Worm (Caenorhabditis elegans): ENCODE data around the gene srx-65.

The srx-65 gene

DNA sequence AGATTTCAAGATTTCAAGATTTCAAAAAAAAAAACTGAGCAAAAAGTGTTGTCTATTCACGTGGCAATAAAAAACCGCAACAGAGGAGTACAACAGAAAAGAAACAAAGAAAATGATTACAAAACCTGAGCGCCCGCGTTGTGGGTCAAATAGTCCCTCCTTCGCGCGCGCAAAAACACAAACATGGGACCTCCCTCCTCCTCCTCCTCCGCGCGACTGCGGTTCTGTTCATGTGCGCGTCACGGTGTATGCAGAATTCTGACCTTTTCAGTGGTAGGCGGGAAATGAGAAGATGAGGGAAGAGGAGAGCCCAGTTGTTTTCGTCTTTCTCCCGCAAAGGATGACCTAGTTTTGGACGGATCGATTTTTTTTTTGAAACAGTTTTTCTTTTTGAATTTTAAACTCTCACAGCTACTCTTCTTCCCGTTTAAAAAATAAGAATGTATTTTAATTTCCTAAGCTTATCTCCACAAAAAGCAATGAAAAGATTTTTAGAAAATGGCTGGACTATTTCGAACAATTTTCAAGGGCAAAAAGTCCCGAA lies 29.3 kb upstream of the srx-65 start, which contains the start of gene C17E7.4 (continued):
- TF ChIP-seq ceh-27 (GFP tag; optimal IDR thresholded peaks at IDR 0.05) (no peak), athp-1 (tag; optimal IDR thresholded peaks at IDR 0.05) (no peak), nhr-80 (tag; optimal IDR thresholded peaks at IDR 0.05) (no peak), ztf-18 (tag; optimal IDR thresholded peaks at IDR 0.05) (no peak), B0035.1 (tag; optimal IDR thresholded peaks at IDR 0.05) (no peak), hlh-26 (GFP tag; conservative IDR thresholded peaks at IDR 0.05) (no peak), xnd-1 (tag; optimal IDR thresholded peaks at IDR 0.05) (peak; percentile 48), snpc-3.4 (tag; optimal IDR thresholded peaks at IDR 0.05) (peak; percentile 16), ceh-58 (GFP tag; IDR thresholded peaks at IDR 0.05) (no peak), hmg-20 (GFP tag; IDR thresholded peaks at IDR 0.05) (no peak), sdz-38 (tag; optimal IDR thresholded peaks at IDR 0.05) (no peak), sptf-2 (GFP tag; optimal IDR thresholded peaks at IDR 0.05) (no peak), fkh-3 (tag; optimal IDR thresholded peaks at IDR 0.05) (no peak), lin-26 (GFP tag; IDR thresholded peaks at IDR 0.05) (no peak), rcor-1 (GFP tag; IDR thresholded peaks at IDR 0.05) (no peak), F55B11.4 (tag; optimal IDR thresholded peaks at IDR 0.05; ENCODE audit: borderline replicate concordance, insufficient read depth) (no peak), B0261.1 (tag; optimal IDR thresholded peaks at IDR 0.05) (no peak), aptf-2 (GFP tag; conservative IDR thresholded peaks at IDR 0.05) (no peak), ceh-91 (GFP tag; IDR thresholded peaks at IDR 0.05) (peak; percentile 44; the same call in 1 of the 2 replicates), dox-1 (GFP tag; IDR thresholded peaks at IDR 0.05) (peak; percentile 62; the same call in 1 of the 2 replicates)

DNA sequence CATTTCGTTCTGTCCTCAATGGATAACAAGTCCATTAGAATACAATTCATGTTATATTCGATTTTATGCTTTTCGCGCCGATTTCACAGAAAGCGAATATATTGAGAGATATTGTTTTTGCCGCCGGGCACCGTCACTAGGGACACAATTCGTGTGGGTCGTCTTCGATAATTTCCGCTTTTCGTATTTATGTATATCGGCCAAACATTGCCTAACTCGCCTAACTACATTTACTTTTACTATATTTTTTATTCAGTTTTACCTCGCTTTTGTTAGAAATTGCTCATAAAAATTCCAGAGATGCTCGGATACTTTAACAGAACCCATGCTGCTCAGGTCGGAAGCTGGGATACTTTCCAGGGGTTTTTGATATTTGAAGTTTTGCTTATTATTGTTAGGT lies 27.1 kb upstream of the srx-65 start, which contains the start of gene sre-9:
sre-9 (plus strand) TSS at position 301 of the 400 bp plus-strand sequence.
- TF ChIP-seq Y56A3A.18 (GFP tag; IDR thresholded peaks at IDR 0.05): no peak
- no peak for TF ChIP-seq lsl-1 (GFP tag; optimal IDR thresholded peaks at IDR 0.05)
- no peak for TF ChIP-seq F52B5.7 (tag; optimal IDR thresholded peaks at IDR 0.05)
- TF ChIP-seq hmg-1.2 (GFP tag; IDR thresholded peaks at IDR 0.05): no peak
- no peak for TF ChIP-seq hsf-1 (GFP tag; IDR thresholded peaks at IDR 0.05)
- no peak for TF ChIP-seq athp-1 (tag; optimal IDR thresholded peaks at IDR 0.05)
- no peak for TF ChIP-seq D2030.7 (GFP tag; IDR thresholded peaks at IDR 0.05)

DNA sequence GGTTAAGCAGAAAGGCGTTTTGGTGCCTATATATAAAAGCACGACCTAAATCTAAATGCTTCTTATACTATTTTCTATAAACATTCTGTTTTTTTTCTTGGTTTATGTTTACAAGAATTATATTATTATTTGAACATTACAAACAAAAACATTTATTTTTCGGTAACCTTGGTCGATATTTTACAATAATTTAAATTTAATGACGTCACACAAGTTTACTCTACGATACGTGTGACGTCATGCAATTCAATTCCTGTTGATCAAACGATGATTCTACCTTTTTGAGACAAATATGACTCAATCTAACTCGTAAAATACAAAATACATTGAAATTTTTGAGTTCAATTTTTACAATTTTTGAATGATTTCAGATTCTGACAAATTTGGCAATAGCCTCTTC lies 25.7 kb upstream of the srx-65 start:
- TF ChIP-seq tlf-1 (GFP tag; optimal IDR thresholded peaks at IDR 0.05) (no peak), ets-4 (GFP tag; optimal IDR thresholded peaks at IDR 0.05) (no peak), B0261.1 (tag; optimal IDR thresholded peaks at IDR 0.05) (no peak), madf-8 (GFP tag; conservative IDR thresholded peaks at IDR 0.05) (no peak), egl-18 (GFP tag; IDR thresholded peaks at IDR 0.05) (no peak), hmg-20 (GFP tag; IDR thresholded peaks at IDR 0.05) (no peak), ceh-79 (tag; optimal IDR thresholded peaks at IDR 0.05) (no peak)

DNA sequence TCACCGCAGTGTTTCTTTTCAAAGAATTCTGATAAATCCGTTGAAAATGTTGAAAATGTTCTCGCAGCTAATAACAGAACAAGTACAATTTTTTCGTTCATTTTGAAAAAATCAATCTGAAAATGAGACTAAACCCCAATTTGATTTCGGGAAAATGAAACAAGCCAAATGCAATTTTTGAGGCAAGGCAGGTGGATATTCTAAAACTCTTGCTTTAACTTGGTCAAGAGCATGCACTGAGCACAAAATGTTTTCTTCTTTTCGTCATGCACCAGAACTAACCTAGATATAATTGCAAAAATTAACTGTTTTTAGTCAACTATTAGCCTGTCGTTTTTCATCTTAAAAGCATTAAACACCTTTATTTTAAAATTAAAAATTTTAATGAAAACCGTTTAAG lies 21.6 kb upstream of the srx-65 start, which contains the start of gene irld-22:
irld-22 (minus strand) TSS at position 101 of the 400 bp plus-strand sequence.
- TF ChIP-seq egl-44 (GFP tag; IDR thresholded peaks at IDR 0.05) (no peak), aptf-2 (GFP tag; conservative IDR thresholded peaks at IDR 0.05) (no peak), dpff-1 (tag; optimal IDR thresholded peaks at IDR 0.05) (no peak), xnd-1 (tag; optimal IDR thresholded peaks at IDR 0.05) (no peak), ztf-22 (GFP tag; optimal IDR thresholded peaks at IDR 0.05) (no peak), mxl-1 (tag; optimal IDR thresholded peaks at IDR 0.05) (no peak), ztf-6 (GFP tag; IDR thresholded peaks at IDR 0.05) (no peak), ztf-26 (tag; optimal IDR thresholded peaks at IDR 0.05) (no peak), lin-35 (GFP tag; optimal IDR thresholded peaks at IDR 0.05) (no peak), snpc-3.4 (tag; optimal IDR thresholded peaks at IDR 0.05) (no peak), lin-40 (tag; optimal IDR thresholded peaks at IDR 0.05) (no peak), F55B11.4 (tag; optimal IDR thresholded peaks at IDR 0.05; ENCODE audit: borderline replicate concordance, insufficient read depth) (no peak), lag-1 (GFP tag; IDR thresholded peaks at IDR 0.05) (no peak), ceh-91 (GFP tag; IDR thresholded peaks at IDR 0.05) (no peak), egl-18 (GFP tag; IDR thresholded peaks at IDR 0.05) (no peak)
